Fruit fly (Drosophila melanogaster): ENCODE results near the gene Vha16-2.

Gene Vha16-2

dm6 chr3L:11443474-11444080, 31.2 kb upstream of the Vha16-2 start:
- TF ChIP-seq h (optimal IDR thresholded peaks at IDR 0.05), result no peak
- no peak for TF ChIP-seq Myc (optimal IDR thresholded peaks at IDR 0.05)
- TF ChIP-seq insv (optimal IDR thresholded peaks at IDR 0.05), result no peak
- TF ChIP-seq Sin3A (optimal IDR thresholded peaks at IDR 0.05), result no peak
- no peak for TF ChIP-seq ttk (optimal IDR thresholded peaks at IDR 0.05)

dm6 chr3L:11444169-11444568, 30.6 kb upstream of the Vha16-2 start:
- TF ChIP-seq insv (optimal IDR thresholded peaks at IDR 0.05) (no peak), psq (optimal IDR thresholded peaks at IDR 0.05) (no peak), ttk (optimal IDR thresholded peaks at IDR 0.05) (no peak), Myc (optimal IDR thresholded peaks at IDR 0.05) (no peak), Sin3A (optimal IDR thresholded peaks at IDR 0.05) (no peak), h (optimal IDR thresholded peaks at IDR 0.05) (no peak)

- TF ChIP-seq Myc (optimal IDR thresholded peaks at IDR 0.05) (no peak), psq (optimal IDR thresholded peaks at IDR 0.05) (no peak), Sin3A (optimal IDR thresholded peaks at IDR 0.05) (no peak), insv (optimal IDR thresholded peaks at IDR 0.05) (no peak), h (optimal IDR thresholded peaks at IDR 0.05) (no peak), ttk (optimal IDR thresholded peaks at IDR 0.05) (no peak)
Measured at dm6 chr3L:11444861-11445260, 29.9 kb upstream of the Vha16-2 start, which contains the start of gene CG7557. Gene CG7557, plus strand, starts transcription at chr3L:11445161.

- no peak for TF ChIP-seq Sin3A (optimal IDR thresholded peaks at IDR 0.05)
- no peak for TF ChIP-seq insv (optimal IDR thresholded peaks at IDR 0.05)
- TF ChIP-seq ttk (optimal IDR thresholded peaks at IDR 0.05), result no peak
- TF ChIP-seq psq (optimal IDR thresholded peaks at IDR 0.05), result no peak
- TF ChIP-seq Myc (optimal IDR thresholded peaks at IDR 0.05), result no peak
- TF ChIP-seq h (optimal IDR thresholded peaks at IDR 0.05), result no peak
Measured at dm6 chr3L:11447022-11447728, 27.6 kb upstream of the Vha16-2 start.

dm6 chr3L:11448349-11448748, 26.4 kb upstream of the Vha16-2 start:
- TF ChIP-seq psq (optimal IDR thresholded peaks at IDR 0.05) (no peak), Sin3A (optimal IDR thresholded peaks at IDR 0.05) (no peak), insv (optimal IDR thresholded peaks at IDR 0.05) (no peak), h (optimal IDR thresholded peaks at IDR 0.05) (no peak), Myc (optimal IDR thresholded peaks at IDR 0.05) (no peak), ttk (optimal IDR thresholded peaks at IDR 0.05) (no peak)

- TF ChIP-seq Myc (optimal IDR thresholded peaks at IDR 0.05), result no peak
- no peak for TF ChIP-seq h (optimal IDR thresholded peaks at IDR 0.05)
- no peak for TF ChIP-seq insv (optimal IDR thresholded peaks at IDR 0.05)
- no peak for TF ChIP-seq Sin3A (optimal IDR thresholded peaks at IDR 0.05)
- TF ChIP-seq psq (optimal IDR thresholded peaks at IDR 0.05), result no peak
- no peak for TF ChIP-seq ttk (optimal IDR thresholded peaks at IDR 0.05)
Measured at dm6 chr3L:11448935-11449334, 25.8 kb upstream of the Vha16-2 start.

dm6 chr3L:11450535-11450934, 24.2 kb upstream of the Vha16-2 start:
- TF ChIP-seq ttk (optimal IDR thresholded peaks at IDR 0.05) (no peak), Sin3A (optimal IDR thresholded peaks at IDR 0.05) (no peak), Myc (optimal IDR thresholded peaks at IDR 0.05) (no peak), psq (optimal IDR thresholded peaks at IDR 0.05) (no peak), insv (optimal IDR thresholded peaks at IDR 0.05) (no peak)

dm6 chr3L:11454461-11454860, 20.3 kb upstream of the Vha16-2 start:
- no peak for TF ChIP-seq Myc (optimal IDR thresholded peaks at IDR 0.05)
- no peak for TF ChIP-seq h (optimal IDR thresholded peaks at IDR 0.05)
- TF ChIP-seq insv (optimal IDR thresholded peaks at IDR 0.05), result no peak
- TF ChIP-seq psq (optimal IDR thresholded peaks at IDR 0.05), result no peak
- TF ChIP-seq ttk (optimal IDR thresholded peaks at IDR 0.05), result no peak
- TF ChIP-seq Sin3A (optimal IDR thresholded peaks at IDR 0.05), result no peak

- TF ChIP-seq ttk (optimal IDR thresholded peaks at IDR 0.05) (no peak), psq (optimal IDR thresholded peaks at IDR 0.05) (no peak), Myc (optimal IDR thresholded peaks at IDR 0.05) (no peak), insv (optimal IDR thresholded peaks at IDR 0.05) (no peak), Sin3A (optimal IDR thresholded peaks at IDR 0.05) (no peak), h (optimal IDR thresholded peaks at IDR 0.05) (no peak)
Measured at dm6 chr3L:11458370-11458769, 16.4 kb upstream of the Vha16-2 start, which contains the start of the genes CG12289 and CG7551. Gene CG12289, minus strand, starts transcription at chr3L:11458470. Gene CG7551, plus strand, starts transcription at chr3L:11458490.

- TF ChIP-seq Myc (optimal IDR thresholded peaks at IDR 0.05) (no peak), psq (optimal IDR thresholded peaks at IDR 0.05) (no peak), insv (optimal IDR thresholded peaks at IDR 0.05) (no peak)
Measured at dm6 chr3L:11465371-11465914, 9.3 kb upstream of the Vha16-2 start, which contains the start of gene Fum3. Gene Fum3, minus strand, starts transcription at chr3L:11465864.

- TF ChIP-seq insv (optimal IDR thresholded peaks at IDR 0.05), result no peak
- no peak for TF ChIP-seq ttk (optimal IDR thresholded peaks at IDR 0.05)
- TF ChIP-seq Myc (optimal IDR thresholded peaks at IDR 0.05), result no peak
- TF ChIP-seq psq (optimal IDR thresholded peaks at IDR 0.05), result no peak
- TF ChIP-seq Sin3A (optimal IDR thresholded peaks at IDR 0.05), result no peak
- TF ChIP-seq h (optimal IDR thresholded peaks at IDR 0.05), result no peak
Measured at dm6 chr3L:11466985-11467384, 7.8 kb upstream of the Vha16-2 start.

- TF ChIP-seq Myc (optimal IDR thresholded peaks at IDR 0.05) (no peak), Sin3A (optimal IDR thresholded peaks at IDR 0.05) (no peak), psq (optimal IDR thresholded peaks at IDR 0.05) (no peak), ttk (optimal IDR thresholded peaks at IDR 0.05) (no peak)
Measured at dm6 chr3L:11472388-11472787, 2.4 kb upstream of the Vha16-2 start.
